Fruit fly (Drosophila melanogaster) whole organism, embryonic: Measurements from ENCODE around the gene CG8891.

Source experiments
- Abd-B ChIP-seq: fragments of 200-800 bp; sonication (Bioruptor generic); optimal IDR thresholded peaks from 2 replicates; lab custom pipeline; 2018; ENCODE audit warnings: missing biosample characterization, mild to moderate bottlenecking, missing genetic modification characterization, moderate library complexity
- Asciz ChIP-seq: fragments of 200-800 bp; sonication (Bioruptor generic); optimal IDR thresholded peaks from 2 replicates; lab custom pipeline; 2017; ENCODE audit warnings: missing biosample characterization, mild to moderate bottlenecking, missing genetic modification characterization, missing genetic modification reagents
- Atf3 ChIP-seq: fragments of 200-800 bp; sonication (Bioruptor generic); optimal IDR thresholded peaks from 3 replicates; lab custom pipeline; 2016; ENCODE audit warnings: missing biosample characterization, missing genetic modification characterization
- CG10209 ChIP-seq: fragments of 200-800 bp; sonication (Bioruptor generic); optimal IDR thresholded peaks from 3 replicates; lab custom pipeline; 2017; ENCODE audit warnings: missing biosample characterization, mild to moderate bottlenecking, missing genetic modification characterization, missing genetic modification reagents
- CG11247 ChIP-seq: fragments of 200-800 bp; sonication (Bioruptor generic); IDR thresholded peaks from 2 replicates; pipeline ENCODE4 v1.3.6; 2022; ENCODE audit warnings: missing biosample characterization, missing genetic modification characterization
- CG11504 ChIP-seq: fragments of 200-800 bp; sonication (Bioruptor generic); optimal IDR thresholded peaks from 3 replicates; lab custom pipeline; 2019; ENCODE audit warnings: missing biosample characterization, mild to moderate bottlenecking, missing genetic modification characterization, moderate library complexity
- CG13287 ChIP-seq: fragments of 200-800 bp; sonication (Bioruptor generic); IDR thresholded peaks from 2 replicates; pipeline ENCODE4 v1.3.6; 2022; ENCODE audit warnings: missing biosample characterization, missing genetic modification characterization; ENCODE audit not compliant: partially characterized antibody
- CG13624 ChIP-seq: fragments of 200-800 bp; sonication (Bioruptor generic); optimal IDR thresholded peaks from 2 replicates; lab custom pipeline; 2016; ENCODE audit warnings: missing biosample characterization, missing genetic modification characterization
- CG14441 ChIP-seq: fragments of 200-800 bp; sonication (Bioruptor generic); IDR thresholded peaks from 2 replicates; pipeline ENCODE4 v1.3.6; 2022; ENCODE audit warnings: missing biosample characterization, missing genetic modification characterization
- CG16813 ChIP-seq: fragments of 200-800 bp; sonication (Bioruptor generic); IDR thresholded peaks from 3 replicates; pipeline ENCODE4 v1.3.6; 2022; ENCODE audit warnings: missing biosample characterization, missing genetic modification characterization; ENCODE audit not compliant: partially characterized antibody
- CG17361 ChIP-seq: fragments of 200-800 bp; sonication (Bioruptor generic); IDR thresholded peaks from 3 replicates; pipeline ENCODE4 v1.3.6; 2022; ENCODE audit warnings: missing biosample characterization, missing genetic modification characterization
- CG17385 ChIP-seq: fragments of 200-800 bp; sonication (Bioruptor generic); optimal IDR thresholded peaks from 3 replicates; lab custom pipeline; 2018; ENCODE audit warnings: missing biosample characterization, mild to moderate bottlenecking, missing genetic modification characterization
- CG18011 ChIP-seq: fragments of 200-800 bp; sonication (Bioruptor generic); optimal IDR thresholded peaks from 2 replicates; lab custom pipeline; 2017; ENCODE audit warnings: missing biosample characterization, missing genetic modification characterization, mild to moderate bottlenecking, moderate library complexity, missing genotype
- CG30020 ChIP-seq: fragments of 200-800 bp; optimal IDR thresholded peaks from 2 replicates; lab custom pipeline; 2019; ENCODE audit warnings: missing biosample characterization, mild to moderate bottlenecking, missing genetic modification characterization, moderate library complexity
- CG33213 ChIP-seq: fragments of 200-800 bp; sonication (Bioruptor generic); optimal IDR thresholded peaks from 3 replicates; lab custom pipeline; 2016; ENCODE audit warnings: missing biosample characterization, missing genetic modification characterization
- CG34422 ChIP-seq: fragments of 200-800 bp; sonication (Bioruptor generic); IDR thresholded peaks from 3 replicates; pipeline ENCODE4 v1.3.6; 2022; ENCODE audit warnings: missing biosample characterization, missing genetic modification characterization
- CG6175 ChIP-seq: fragments of 200-800 bp; sonication (Bioruptor generic); IDR thresholded peaks from 3 replicates; pipeline ENCODE4 v1.3.6; 2022; ENCODE audit warnings: missing biosample characterization, missing genetic modification characterization
- CG6654 ChIP-seq: fragments of 200-800 bp; sonication (Bioruptor generic); optimal IDR thresholded peaks from 2 replicates; lab custom pipeline; 2017; ENCODE audit warnings: missing biosample characterization, mild to moderate bottlenecking, missing genetic modification characterization
- CG6791 ChIP-seq: fragments of 200-800 bp; sonication (Bioruptor generic); IDR thresholded peaks from 3 replicates; pipeline ENCODE4 v1.3.6; 2022; ENCODE audit warnings: missing biosample characterization, missing genetic modification characterization; ENCODE audit not compliant: partially characterized antibody
- CG7372 ChIP-seq: fragments of 200-800 bp; sonication (Bioruptor generic); IDR thresholded peaks from 2 replicates; pipeline ENCODE4 v1.3.6; 2022; ENCODE audit warnings: missing biosample characterization, missing genetic modification characterization
- Dek ChIP-seq: fragments of 200-800 bp; sonication (Bioruptor generic); optimal IDR thresholded peaks from 3 replicates; lab custom pipeline; 2019; ENCODE audit warnings: missing biosample characterization, mild to moderate bottlenecking, missing genetic modification characterization, moderate library complexity
- GATAe ChIP-seq: fragments of 200-800 bp; sonication (Bioruptor generic); conservative IDR thresholded peaks from 2 replicates; pipeline ENCODE4 v1.3.6; 2022; ENCODE audit warnings: missing biosample characterization, missing genetic modification characterization
- Hr78 ChIP-seq, 2 experiments: fragments of 200-800 bp in 1 of 2; fragments of >200 bp in 1 of 2; sonication (Bioruptor generic) in 1 of 2; optimal IDR thresholded peaks; 2 replicates each; lab custom pipeline; 2017 to 2019; ENCODE audit warnings: missing biosample characterization in 2 of 2, missing genetic modification characterization in 2 of 2, mild to moderate bottlenecking in 1 of 2, moderate library complexity in 1 of 2
- Lim3 ChIP-seq: fragments of 200-800 bp; sonication (Bioruptor generic); IDR thresholded peaks from 2 replicates; pipeline ENCODE4 v1.3.6; 2022; ENCODE audit warnings: missing biosample characterization, missing genetic modification characterization
- Lpt ChIP-seq: fragments of >200 bp; optimal IDR thresholded peaks from 2 replicates; lab custom pipeline; 2018; ENCODE audit warnings: missing biosample characterization, missing genetic modification characterization
- Mrtf ChIP-seq: fragments of 200-800 bp; sonication (Bioruptor generic); IDR thresholded peaks from 3 replicates; pipeline ENCODE4 v1.3.6; 2022; ENCODE audit warnings: missing biosample characterization, missing genetic modification characterization
- Myb ChIP-seq: fragments of 200-800 bp; sonication (Bioruptor generic); optimal IDR thresholded peaks from 2 replicates; lab custom pipeline; 2016; ENCODE audit warnings: missing biosample characterization, missing genetic modification characterization
- Neu2 ChIP-seq: fragments of 200-800 bp; sonication (Bioruptor generic); optimal IDR thresholded peaks from 3 replicates; lab custom pipeline; 2016; ENCODE audit warnings: missing biosample characterization, missing genetic modification characterization, borderline replicate concordance
- Oaz ChIP-seq: fragments of 200-800 bp; sonication (Bioruptor generic); IDR thresholded peaks from 2 replicates; pipeline ENCODE4 v1.3.6; 2022; ENCODE audit warnings: missing biosample characterization, missing genetic modification characterization
- TFAM ChIP-seq: fragments of 200-800 bp; sonication (Bioruptor generic); optimal IDR thresholded peaks from 2 replicates; lab custom pipeline; 2017; ENCODE audit warnings: missing biosample characterization, missing genetic modification characterization, inconsistent platforms
- bbx ChIP-seq: fragments of 200-800 bp; sonication (Bioruptor generic); IDR thresholded peaks from 2 replicates; pipeline ENCODE4 v1.3.6; 2022; ENCODE audit warnings: missing biosample characterization, missing genetic modification characterization; ENCODE audit not compliant: partially characterized antibody
- disco-r ChIP-seq: fragments of 200-800 bp; sonication (Bioruptor generic); optimal IDR thresholded peaks from 2 replicates; lab custom pipeline; 2016; ENCODE audit warnings: missing biosample characterization, missing genetic modification characterization
- dmrt11E ChIP-seq: fragments of 200-800 bp; sonication (Bioruptor generic); optimal IDR thresholded peaks from 3 replicates; lab custom pipeline; 2018; ENCODE audit warnings: missing biosample characterization, mild to moderate bottlenecking, missing genetic modification characterization, moderate library complexity
- emc ChIP-seq: fragments of 200-800 bp; sonication (Bioruptor generic); optimal IDR thresholded peaks from 2 replicates; lab custom pipeline; 2016; ENCODE audit warnings: missing biosample characterization, missing genetic modification characterization
- ftz-f1 ChIP-seq: fragments of 200-800 bp; sonication (Bioruptor generic); optimal IDR thresholded peaks from 2 replicates; lab custom pipeline; 2016; ENCODE audit warnings: missing biosample characterization, missing genetic modification characterization
- hb ChIP-seq: fragments of 200-800 bp; sonication (Bioruptor generic); IDR thresholded peaks from 3 replicates; pipeline ENCODE4 v1.3.6; 2022; ENCODE audit warnings: missing biosample characterization, missing genetic modification characterization; ENCODE audit not compliant: partially characterized antibody
- hbn ChIP-seq: fragments of 200-800 bp; sonication (Bioruptor generic); IDR thresholded peaks from 2 replicates; pipeline ENCODE4 v1.3.6; 2022; ENCODE audit warnings: missing biosample characterization, missing genetic modification characterization; ENCODE audit not compliant: partially characterized antibody
- jigr1 ChIP-seq: fragments of 200-800 bp; sonication (Bioruptor generic); IDR thresholded peaks from 3 replicates; pipeline ENCODE4 v1.3.6; 2022; ENCODE audit warnings: missing biosample characterization, missing genetic modification characterization
- kah ChIP-seq: fragments of 200-800 bp; sonication (Bioruptor generic); optimal IDR thresholded peaks from 2 replicates; lab custom pipeline; 2018; ENCODE audit warnings: missing biosample characterization, mild to moderate bottlenecking, missing genetic modification characterization
- knrl ChIP-seq: fragments of 200-800 bp; sonication (Bioruptor generic); IDR thresholded peaks from 3 replicates; pipeline ENCODE4 v1.3.6; 2022; ENCODE audit warnings: missing biosample characterization, missing genetic modification characterization; ENCODE audit not compliant: partially characterized antibody
- org-1 ChIP-seq: fragments of 200-800 bp; sonication (Bioruptor generic); optimal IDR thresholded peaks from 2 replicates; lab custom pipeline; 2017; ENCODE audit warnings: missing biosample characterization, missing genetic modification characterization
- peb ChIP-seq: fragments of 200-800 bp; sonication (Bioruptor generic); IDR thresholded peaks from 2 replicates; pipeline ENCODE4 v1.3.6; 2022; ENCODE audit warnings: missing biosample characterization, missing genetic modification characterization
- sim ChIP-seq: fragments of 200-800 bp; sonication (Bioruptor generic); IDR thresholded peaks from 2 replicates; pipeline ENCODE4 v1.3.6; 2022; ENCODE audit warnings: missing biosample characterization, missing genetic modification characterization
- sima ChIP-seq: fragments of 200-800 bp; sonication (Bioruptor generic); optimal IDR thresholded peaks from 2 replicates; lab custom pipeline; 2016; ENCODE audit warnings: missing biosample characterization, missing genetic modification characterization
- sna ChIP-seq: fragments of 200-800 bp; sonication (Bioruptor generic); IDR thresholded peaks from 2 replicates; pipeline ENCODE4 v1.3.6; 2022; ENCODE audit warnings: missing biosample characterization, missing genetic modification characterization; ENCODE audit not compliant: partially characterized antibody
- tll ChIP-seq, 2 experiments: fragments of 200-800 bp in 1 of 2; fragments of >200 bp in 1 of 2; sonication (Bioruptor generic) in 1 of 2; optimal IDR thresholded peaks; 2 replicates each; lab custom pipeline; 2017 to 2019; ENCODE audit warnings: missing biosample characterization in 2 of 2, missing genetic modification characterization in 2 of 2, mild to moderate bottlenecking in 1 of 2, moderate library complexity in 1 of 2
- tna ChIP-seq: fragments of 200-800 bp; sonication (Bioruptor generic); IDR thresholded peaks from 2 replicates; pipeline ENCODE4 v1.3.6; 2022; ENCODE audit warnings: missing biosample characterization, missing genetic modification characterization; ENCODE audit not compliant: partially characterized antibody
- unpg ChIP-seq: fragments of 200-800 bp; sonication (Bioruptor generic); optimal IDR thresholded peaks from 3 replicates; lab custom pipeline; 2018; ENCODE audit warnings: missing biosample characterization, mild to moderate bottlenecking, missing genetic modification characterization, moderate library complexity
- zf30C ChIP-seq: fragments of 200-800 bp; sonication (Bioruptor generic); optimal IDR thresholded peaks from 3 replicates; lab custom pipeline; 2018; ENCODE audit warnings: missing biosample characterization, mild to moderate bottlenecking, missing genetic modification characterization

The CG8891 gene

DNA sequence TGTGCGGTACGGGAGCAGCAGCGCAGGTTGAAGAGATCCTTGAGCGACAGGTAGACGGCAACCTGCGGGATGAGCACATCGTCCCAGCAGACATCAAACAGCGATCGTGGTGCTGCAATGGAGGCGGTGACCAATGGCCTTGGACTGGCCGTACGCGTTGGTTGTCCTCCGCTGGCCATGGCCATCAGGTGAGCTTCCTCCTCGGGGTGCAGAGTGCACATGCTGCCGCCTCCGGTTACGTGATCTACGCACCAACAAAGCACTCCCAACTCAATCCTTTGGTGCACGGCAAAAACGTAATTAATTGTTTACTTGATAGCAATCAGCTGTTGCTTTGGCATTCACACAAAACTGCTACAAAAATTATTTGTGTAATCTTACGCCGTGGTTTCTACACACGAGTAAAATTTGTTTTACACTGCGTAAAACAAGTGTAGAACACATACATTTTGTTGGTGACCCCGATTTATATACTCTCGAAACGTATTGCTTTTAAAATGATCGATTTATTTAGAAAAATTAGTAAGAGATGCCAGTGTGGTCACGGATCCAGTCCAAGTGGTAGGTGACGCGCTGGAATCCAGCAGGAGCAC is 29.6 kb downstream of the CG8891 start, which contains the start of gene jet (continued):
- no peak for TF ChIP-seq GATAe (GFP tag; lab: Robert Waterston, UW)
- TF ChIP-seq CG13624 (GFP tag; lab: Kevin White, UChicago), result no peak
- TF ChIP-seq kah (GFP tag; lab: Kevin White, UChicago), result no peak
- TF ChIP-seq Abd-B (GFP tag; lab: Kevin White, UChicago), result peak; percentile 9
- no peak for TF ChIP-seq CG30020 (tag; lab: Kevin White, UChicago)
- TF ChIP-seq CG33213 (GFP tag; lab: Kevin White, UChicago), result no peak
- no peak for TF ChIP-seq sim
- no peak for TF ChIP-seq dmrt11E (tag; lab: Kevin White, UChicago)
- no peak for TF ChIP-seq TFAM
- no peak for TF ChIP-seq hb (GFP tag; lab: Robert Waterston, UW)
- peak; percentile 67 for TF ChIP-seq CG16813 (GFP tag; lab: Robert Waterston, UW)
- TF ChIP-seq CG11504, result no peak
- TF ChIP-seq CG13287 (GFP tag; lab: Robert Waterston, UW), result peak; percentile 52; the same call in 1 of the 2 replicates
- TF ChIP-seq Lpt (GFP tag; lab: Kevin White, UChicago), result no peak
- no peak for TF ChIP-seq CG17361
- TF ChIP-seq hbn, result 0 out of 2 replicates have a peak, but pooled peaks have one; percentile 20
- no peak for TF ChIP-seq Hr78 (GFP tag; optimal IDR thresholded peaks at IDR 0.05; lab: Kevin White, UChicago)
- no peak for TF ChIP-seq Mrtf (GFP tag; lab: Robert Waterston, UW)
- TF ChIP-seq CG6791 (GFP tag; lab: Robert Waterston, UW), result peak; percentile 57; the same call in 2 of the 3 replicates
- TF ChIP-seq CG11247, result no peak
- TF ChIP-seq Atf3 (GFP tag; lab: Kevin White, UChicago), result no peak
- TF ChIP-seq Oaz (GFP tag; lab: Robert Waterston, UW), result no peak
- TF ChIP-seq ftz-f1 (GFP tag; lab: Kevin White, UChicago), result peak; percentile 81
- no peak for TF ChIP-seq tna (GFP tag; lab: Robert Waterston, UW)
- TF ChIP-seq sna (GFP tag; lab: Robert Waterston, UW), result no peak
- no peak for TF ChIP-seq disco-r (GFP tag; lab: Kevin White, UChicago)
- TF ChIP-seq Myb, result peak; percentile 8
- no peak for TF ChIP-seq Asciz
- no peak for TF ChIP-seq CG6175 (GFP tag; lab: Robert Waterston, UW)
- no peak for TF ChIP-seq CG10209 (GFP tag; lab: Kevin White, UChicago)
- no peak for TF ChIP-seq zf30C (GFP tag; lab: Kevin White, UChicago)
- no peak for TF ChIP-seq Dek (tag; lab: Kevin White, UChicago)
- no peak for TF ChIP-seq Lim3 (GFP tag; lab: Robert Waterston, UW)
- TF ChIP-seq CG34422, result peak; percentile 24; the same call in 1 of the 3 replicates
- TF ChIP-seq jigr1 (GFP tag; lab: Robert Waterston, UW), result no peak
- TF ChIP-seq CG7372 (GFP tag; lab: Robert Waterston, UW), result no peak
- no peak for TF ChIP-seq tll (GFP tag; optimal IDR thresholded peaks at IDR 0.05; lab: Kevin White, UChicago)
- no peak for TF ChIP-seq peb (GFP tag; lab: Robert Waterston, UW)
- peak; percentile 63 for TF ChIP-seq knrl
- peak; percentile 48 for TF ChIP-seq bbx (GFP tag; lab: Robert Waterston, UW)
- TF ChIP-seq unpg (GFP tag; lab: Kevin White, UChicago), result no peak
- TF ChIP-seq CG14441, result no peak
- TF ChIP-seq CG17385 (GFP tag; lab: Kevin White, UChicago), result no peak
- TF ChIP-seq CG18011 (GFP tag; lab: Kevin White, UChicago), result no peak
- no peak for TF ChIP-seq sima (GFP tag; lab: Kevin White, UChicago)
- TF ChIP-seq emc, result no peak
- TF ChIP-seq org-1 (GFP tag; lab: Kevin White, UChicago), result no peak
- no peak for TF ChIP-seq Neu2 (GFP tag; lab: Kevin White, UChicago)
- TF ChIP-seq CG6654, result no peak
